Fruit fly (Drosophila melanogaster) whole organism, embryonic: Measurements from ENCODE around the gene Rad9.

Source experiments
- Atf6 ChIP-seq: fragments of 200-800 bp; sonication (Bioruptor generic); IDR thresholded peaks from 2 replicates; pipeline ENCODE4 v1.3.6; 2022; ENCODE audit warnings: missing biosample characterization, missing genetic modification characterization
- CG10147 ChIP-seq: fragments of 200-800 bp; sonication (Bioruptor generic); optimal IDR thresholded peaks from 2 replicates; lab custom pipeline; 2019; ENCODE audit warnings: missing biosample characterization, mild to moderate bottlenecking, missing genetic modification characterization, moderate library complexity
- CG10431 ChIP-seq: fragments of 200-800 bp; sonication (Bioruptor generic); optimal IDR thresholded peaks from 3 replicates; lab custom pipeline; 2018; ENCODE audit warnings: missing biosample characterization, mild to moderate bottlenecking, missing genetic modification characterization
- CG10543 ChIP-seq: fragments of 200-800 bp; sonication (Bioruptor generic); optimal IDR thresholded peaks from 3 replicates; lab custom pipeline; 2017; ENCODE audit warnings: missing biosample characterization, mild to moderate bottlenecking, missing genetic modification characterization, moderate library complexity
- CG11695 ChIP-seq: fragments of 200-800 bp; sonication (Bioruptor generic); IDR thresholded peaks from 3 replicates; pipeline ENCODE4 v1.3.6; 2022; ENCODE audit warnings: missing biosample characterization, missing genetic modification characterization
- CG12219 ChIP-seq: fragments of 200-800 bp; sonication (Bioruptor generic); optimal IDR thresholded peaks from 3 replicates; lab custom pipeline; 2018; ENCODE audit warnings: missing biosample characterization, mild to moderate bottlenecking, missing genetic modification characterization
- CG13624 ChIP-seq: fragments of 200-800 bp; sonication (Bioruptor generic); optimal IDR thresholded peaks from 2 replicates; lab custom pipeline; 2016; ENCODE audit warnings: missing biosample characterization, missing genetic modification characterization
- CG17328 ChIP-seq: fragments of 200-800 bp; sonication (Bioruptor generic); IDR thresholded peaks from 2 replicates; pipeline ENCODE4 v1.3.6; 2022; ENCODE audit warnings: missing biosample characterization, missing genetic modification characterization
- CG1832 ChIP-seq: fragments of 200-800 bp; sonication (Bioruptor generic); optimal IDR thresholded peaks from 2 replicates; lab custom pipeline; 2017; ENCODE audit warnings: missing biosample characterization, mild to moderate bottlenecking, missing genetic modification characterization, inconsistent platforms
- CG2120 ChIP-seq: fragments of 200-800 bp; sonication (Bioruptor generic); optimal IDR thresholded peaks from 3 replicates; lab custom pipeline; 2016; ENCODE audit warnings: missing biosample characterization, missing genetic modification characterization
- CG2875 ChIP-seq: fragments of 200-800 bp; sonication (Bioruptor generic); optimal IDR thresholded peaks from 2 replicates; lab custom pipeline; 2017; ENCODE audit warnings: missing biosample characterization, mild to moderate bottlenecking, missing genetic modification characterization, missing genetic modification reagents
- CG30403 ChIP-seq: fragments of 200-800 bp; sonication (Bioruptor generic); optimal IDR thresholded peaks from 3 replicates; lab custom pipeline; 2016; ENCODE audit warnings: missing biosample characterization, missing genetic modification characterization
- CG34224 ChIP-seq: fragments of 200-800 bp; sonication (Bioruptor generic); IDR thresholded peaks from 3 replicates; pipeline ENCODE4 v1.3.6; 2022; ENCODE audit warnings: missing biosample characterization, missing genetic modification characterization; ENCODE audit not compliant: partially characterized antibody
- CG3847 ChIP-seq: fragments of 200-800 bp; sonication (Bioruptor generic); IDR thresholded peaks from 2 replicates; pipeline ENCODE4 v1.3.6; 2022; ENCODE audit warnings: missing biosample characterization, missing genetic modification characterization
- CG3995 ChIP-seq: fragments of 200-800 bp; sonication (Bioruptor generic); optimal IDR thresholded peaks from 3 replicates; lab custom pipeline; 2016; ENCODE audit warnings: missing biosample characterization, missing genetic modification characterization
- CG4360 ChIP-seq: fragments of 200-800 bp; sonication (Bioruptor generic); IDR thresholded peaks from 2 replicates; pipeline ENCODE4 v1.3.6; 2022; ENCODE audit warnings: missing biosample characterization, missing genetic modification characterization
- CG6654 ChIP-seq: fragments of 200-800 bp; sonication (Bioruptor generic); optimal IDR thresholded peaks from 2 replicates; lab custom pipeline; 2017; ENCODE audit warnings: missing biosample characterization, mild to moderate bottlenecking, missing genetic modification characterization
- CG6765 ChIP-seq: fragments of 200-800 bp; sonication (Bioruptor generic); optimal IDR thresholded peaks from 3 replicates; lab custom pipeline; 2017; ENCODE audit warnings: missing biosample characterization, mild to moderate bottlenecking, missing genetic modification characterization
- CG9609 ChIP-seq: fragments of 200-800 bp; sonication (Bioruptor generic); optimal IDR thresholded peaks from 3 replicates; lab custom pipeline; 2016; ENCODE audit warnings: missing biosample characterization, missing genetic modification characterization
- CrebB ChIP-seq: fragments of 200-800 bp; sonication (Bioruptor generic); optimal IDR thresholded peaks from 3 replicates; lab custom pipeline; 2018; ENCODE audit warnings: missing biosample characterization, mild to moderate bottlenecking, missing genetic modification characterization
- Dek ChIP-seq: fragments of 200-800 bp; sonication (Bioruptor generic); optimal IDR thresholded peaks from 3 replicates; lab custom pipeline; 2019; ENCODE audit warnings: missing biosample characterization, mild to moderate bottlenecking, missing genetic modification characterization, moderate library complexity
- Dp ChIP-seq: fragments of 200-800 bp; sonication (Bioruptor generic); optimal IDR thresholded peaks from 2 replicates; lab custom pipeline; 2018; ENCODE audit warnings: missing biosample characterization, mild to moderate bottlenecking, missing genetic modification characterization, moderate library complexity
- E2f1 ChIP-seq: fragments of 200-800 bp; sonication (Bioruptor generic); IDR thresholded peaks from 2 replicates; pipeline ENCODE4 v1.3.6; 2022; ENCODE audit warnings: missing biosample characterization, missing genetic modification characterization
- Nf-YA ChIP-seq: fragments of 200-800 bp; sonication (Bioruptor generic); IDR thresholded peaks from 2 replicates; pipeline ENCODE4 v1.3.6; 2022; ENCODE audit warnings: missing biosample characterization, missing genetic modification characterization
- Ptx1 ChIP-seq: fragments of 200-800 bp; sonication (Bioruptor generic); IDR thresholded peaks from 2 replicates; pipeline ENCODE4 v1.3.6; 2022; ENCODE audit warnings: missing biosample characterization, missing genetic modification characterization
- Sin3A ChIP-seq: fragments of >200 bp; optimal IDR thresholded peaks from 2 replicates; lab custom pipeline; 2018
- TFAM ChIP-seq: fragments of 200-800 bp; sonication (Bioruptor generic); optimal IDR thresholded peaks from 2 replicates; lab custom pipeline; 2017; ENCODE audit warnings: missing biosample characterization, missing genetic modification characterization, inconsistent platforms
- YL-1 ChIP-seq: fragments of 200-800 bp; sonication (Bioruptor generic); optimal IDR thresholded peaks from 3 replicates; lab custom pipeline; 2017; ENCODE audit warnings: missing biosample characterization, mild to moderate bottlenecking, missing genetic modification characterization
- al ChIP-seq: fragments of 200-800 bp; sonication (Bioruptor generic); IDR thresholded peaks from 2 replicates; pipeline ENCODE4 v1.3.6; 2022; ENCODE audit warnings: missing biosample characterization, missing genetic modification characterization
- bab2 ChIP-seq: fragments of 200-800 bp; sonication (Bioruptor generic); optimal IDR thresholded peaks from 2 replicates; lab custom pipeline; 2016; ENCODE audit warnings: missing biosample characterization, missing genetic modification characterization
- bigmax ChIP-seq: fragments of 200-800 bp; sonication (Bioruptor generic); optimal IDR thresholded peaks from 2 replicates; lab custom pipeline; 2018; ENCODE audit warnings: missing biosample characterization, mild to moderate bottlenecking, missing genetic modification characterization
- bsh ChIP-seq, 2 experiments: fragments of 200-800 bp; sonication (Bioruptor generic); optimal IDR thresholded peaks; 2 replicates each; lab custom pipeline; 2017 to 2018; ENCODE audit warnings: mild to moderate bottlenecking in 2 of 2, missing biosample characterization in 2 of 2, missing genetic modification characterization in 2 of 2, moderate library complexity in 1 of 2
- btn ChIP-seq: fragments of 200-800 bp; sonication (Bioruptor generic); optimal IDR thresholded peaks from 2 replicates; lab custom pipeline; 2016; ENCODE audit warnings: missing biosample characterization, missing genetic modification characterization
- cwo ChIP-seq: fragments of 200-800 bp; sonication (Bioruptor generic); optimal IDR thresholded peaks from 3 replicates; lab custom pipeline; 2017; ENCODE audit warnings: missing biosample characterization, missing genetic modification characterization, mild to moderate bottlenecking, moderate library complexity, missing genetic modification reagents
- dmrt11E ChIP-seq: fragments of 200-800 bp; sonication (Bioruptor generic); optimal IDR thresholded peaks from 3 replicates; lab custom pipeline; 2018; ENCODE audit warnings: missing biosample characterization, mild to moderate bottlenecking, missing genetic modification characterization, moderate library complexity
- dysf ChIP-seq: fragments of 200-800 bp; sonication (Bioruptor generic); IDR thresholded peaks from 3 replicates; pipeline ENCODE4 v1.3.6; 2022; ENCODE audit warnings: missing biosample characterization, missing genetic modification characterization
- emc ChIP-seq: fragments of 200-800 bp; sonication (Bioruptor generic); optimal IDR thresholded peaks from 2 replicates; lab custom pipeline; 2016; ENCODE audit warnings: missing biosample characterization, missing genetic modification characterization
- exex ChIP-seq: fragments of 200-800 bp; sonication (Bioruptor generic); optimal IDR thresholded peaks from 4 replicates; lab custom pipeline; 2018; ENCODE audit warnings: missing biosample characterization, mild to moderate bottlenecking, missing genetic modification characterization, moderate library complexity
- fu2 ChIP-seq: fragments of 200-800 bp; sonication (Bioruptor generic); optimal IDR thresholded peaks from 2 replicates; lab custom pipeline; 2016; ENCODE audit warnings: missing biosample characterization, missing genetic modification characterization
- gem ChIP-seq: fragments of 200-800 bp; sonication (Bioruptor generic); optimal IDR thresholded peaks from 2 replicates; lab custom pipeline; 2019; ENCODE audit warnings: missing biosample characterization, mild to moderate bottlenecking, missing genetic modification characterization, moderate library complexity
- grau ChIP-seq: fragments of 200-800 bp; optimal IDR thresholded peaks from 3 replicates; lab custom pipeline; 2019; ENCODE audit warnings: missing biosample characterization, mild to moderate bottlenecking, missing genetic modification characterization, moderate library complexity
- gsb-n ChIP-seq: fragments of 200-800 bp; sonication (Bioruptor generic); optimal IDR thresholded peaks from 3 replicates; lab custom pipeline; 2018; ENCODE audit warnings: missing biosample characterization, mild to moderate bottlenecking, missing genetic modification characterization
- gt ChIP-seq: fragments of 200-800 bp; sonication (Bioruptor generic); IDR thresholded peaks from 2 replicates; pipeline ENCODE4 v1.3.6; 2022; ENCODE audit warnings: missing biosample characterization, missing genetic modification characterization
- mirr ChIP-seq: fragments of 200-800 bp; sonication (Bioruptor generic); optimal IDR thresholded peaks from 3 replicates; lab custom pipeline; 2018; ENCODE audit warnings: missing biosample characterization, mild to moderate bottlenecking, missing genetic modification characterization
- sens ChIP-seq: fragments of 200-800 bp; sonication (Bioruptor generic); peaks from one replicate; lab custom pipeline; 2016; ENCODE audit warnings: missing biosample characterization, missing genetic modification characterization
- sisA ChIP-seq: fragments of 200-800 bp; sonication (Bioruptor generic); IDR thresholded peaks from 2 replicates; pipeline ENCODE4 v1.3.6; 2022; ENCODE audit warnings: missing biosample characterization, missing genetic modification characterization
- slbo ChIP-seq: fragments of 200-800 bp; sonication (Bioruptor generic); IDR thresholded peaks from 2 replicates; pipeline ENCODE4 v1.3.6; 2022; ENCODE audit warnings: missing biosample characterization, missing genetic modification characterization
- sqz ChIP-seq: fragments of 200-800 bp; sonication (Bioruptor generic); optimal IDR thresholded peaks from 3 replicates; lab custom pipeline; 2018; ENCODE audit warnings: missing biosample characterization, mild to moderate bottlenecking, missing genetic modification characterization
- sug ChIP-seq: fragments of 200-800 bp; optimal IDR thresholded peaks from 2 replicates; lab custom pipeline; 2019; ENCODE audit warnings: missing biosample characterization, mild to moderate bottlenecking, missing genetic modification characterization, moderate library complexity
- tll ChIP-seq, 2 experiments: fragments of 200-800 bp in 1 of 2; fragments of >200 bp in 1 of 2; sonication (Bioruptor generic) in 1 of 2; optimal IDR thresholded peaks; 2 replicates each; lab custom pipeline; 2017 to 2019; ENCODE audit warnings: missing biosample characterization in 2 of 2, missing genetic modification characterization in 2 of 2, mild to moderate bottlenecking in 1 of 2, moderate library complexity in 1 of 2
- tup ChIP-seq: fragments of 200-800 bp; sonication (Bioruptor generic); optimal IDR thresholded peaks from 2 replicates; lab custom pipeline; 2016; ENCODE audit warnings: missing biosample characterization, mild to moderate bottlenecking, missing genetic modification characterization, moderate library complexity
- vvl ChIP-seq: fragments of 200-800 bp; sonication (Bioruptor generic); IDR thresholded peaks from 2 replicates; pipeline ENCODE4 v1.3.6; 2022; ENCODE audit warnings: missing biosample characterization, missing genetic modification characterization
- zf30C ChIP-seq: fragments of 200-800 bp; sonication (Bioruptor generic); optimal IDR thresholded peaks from 3 replicates; lab custom pipeline; 2018; ENCODE audit warnings: missing biosample characterization, mild to moderate bottlenecking, missing genetic modification characterization

Gene Rad9

DNA sequence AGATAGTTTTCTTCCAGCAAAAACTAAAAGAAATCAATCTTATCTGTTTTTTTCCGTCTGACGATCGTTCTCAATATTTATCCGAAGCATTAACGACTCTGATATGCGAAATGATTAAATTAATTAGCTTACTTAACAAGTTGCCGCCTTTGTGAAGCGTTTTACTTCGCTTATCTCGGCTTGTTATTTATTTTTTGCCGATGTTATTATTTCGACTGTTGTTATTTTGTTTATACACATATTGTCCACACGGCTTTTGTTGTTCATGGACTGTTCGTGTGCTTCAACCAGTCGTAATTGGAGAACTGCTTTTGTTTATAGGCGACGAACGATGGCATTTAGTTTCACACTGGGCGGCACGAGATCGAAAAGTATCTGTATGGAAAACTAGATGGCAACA is 39.1 kb downstream of the Rad9 start (continued):
- TF ChIP-seq CG11695 = no peak
- TF ChIP-seq emc = no peak
- no peak for TF ChIP-seq YL-1 (GFP tag; lab: Kevin White, UChicago)
- no peak for TF ChIP-seq sisA (GFP tag; lab: Robert Waterston, UW)
- TF ChIP-seq E2f1 (GFP tag; lab: Robert Waterston, UW) = no peak
- TF ChIP-seq grau (tag; lab: Kevin White, UChicago) = no peak
- no peak for TF ChIP-seq CG34224
- no peak for TF ChIP-seq Sin3A (lab: Kevin White, UChicago)
- TF ChIP-seq Atf6 (GFP tag; lab: Robert Waterston, UW) = no peak
- no peak for TF ChIP-seq cwo
- no peak for TF ChIP-seq CG10431 (GFP tag; lab: Kevin White, UChicago)
- TF ChIP-seq CrebB (tag; lab: Kevin White, UChicago) = peak; percentile 66
- TF ChIP-seq CG6765 (GFP tag; lab: Kevin White, UChicago) = no peak
- no peak for TF ChIP-seq CG9609 (GFP tag; lab: Kevin White, UChicago)
- TF ChIP-seq al (GFP tag; lab: Robert Waterston, UW) = no peak
- TF ChIP-seq tll (GFP tag; optimal IDR thresholded peaks at IDR 0.05; lab: Kevin White, UChicago) = no peak
- TF ChIP-seq fu2 (GFP tag; lab: Kevin White, UChicago) = no peak
- TF ChIP-seq Nf-YA (GFP tag; lab: Robert Waterston, UW) = no peak
- TF ChIP-seq CG10543 = peak; percentile 56
- TF ChIP-seq CG3847 (GFP tag; lab: Robert Waterston, UW) = no peak
- TF ChIP-seq CG3995 = no peak
- no peak for TF ChIP-seq CG13624 (GFP tag; lab: Kevin White, UChicago)
- TF ChIP-seq CG10147 (GFP tag; lab: Kevin White, UChicago) = peak; percentile 20
- TF ChIP-seq Dek (tag; lab: Kevin White, UChicago) = peak; percentile 45
- TF ChIP-seq bigmax = no peak
- no peak for TF ChIP-seq vvl (GFP tag; lab: Robert Waterston, UW)
- TF ChIP-seq exex = peak; percentile 2
- TF ChIP-seq TFAM (GFP tag; lab: Kevin White, UChicago) = no peak
- TF ChIP-seq mirr (GFP tag; lab: Kevin White, UChicago) = no peak
- no peak for TF ChIP-seq tup (GFP tag; lab: Kevin White, UChicago)
- no peak for TF ChIP-seq dysf (GFP tag; lab: Robert Waterston, UW)
- TF ChIP-seq CG2120 (GFP tag; lab: Kevin White, UChicago) = no peak
- peak; percentile 36 for TF ChIP-seq gem (tag; lab: Kevin White, UChicago)
- no peak for TF ChIP-seq CG6654
- TF ChIP-seq bsh (GFP tag; optimal IDR thresholded peaks at IDR 0.05; lab: Kevin White, UChicago) = no peak
- no peak for TF ChIP-seq zf30C (GFP tag; lab: Kevin White, UChicago)
- TF ChIP-seq btn = no peak
- no peak for TF ChIP-seq slbo (GFP tag; lab: Robert Waterston, UW)
- no peak for TF ChIP-seq CG30403 (GFP tag; lab: Kevin White, UChicago)
- no peak for TF ChIP-seq CG4360 (GFP tag; lab: Robert Waterston, UW)
- TF ChIP-seq Ptx1 = no peak
- peak; percentile 5 for TF ChIP-seq CG2875 (GFP tag; lab: Kevin White, UChicago)
- TF ChIP-seq sug (tag; lab: Kevin White, UChicago) = no peak
- TF ChIP-seq CG17328 (GFP tag; lab: Robert Waterston, UW) = no peak
- TF ChIP-seq dmrt11E (tag; lab: Kevin White, UChicago) = no peak
- TF ChIP-seq bab2 (GFP tag; lab: Kevin White, UChicago) = peak; percentile 31
- TF ChIP-seq gt (GFP tag; lab: Robert Waterston, UW) = no peak
- TF ChIP-seq CG12219 = no peak
- no peak for TF ChIP-seq CG1832 (GFP tag; lab: Kevin White, UChicago)
- no peak for TF ChIP-seq sqz (GFP tag; lab: Kevin White, UChicago)
- no peak for TF ChIP-seq Dp (GFP tag; lab: Kevin White, UChicago)
- TF ChIP-seq sens (GFP tag; lab: Kevin White, UChicago) = peak; percentile 43
- TF ChIP-seq gsb-n (tag; lab: Kevin White, UChicago) = no peak
